Worm (Caenorhabditis elegans): Measurements from ENCODE around the gene ins-1.

Gene ins-1

DNA sequence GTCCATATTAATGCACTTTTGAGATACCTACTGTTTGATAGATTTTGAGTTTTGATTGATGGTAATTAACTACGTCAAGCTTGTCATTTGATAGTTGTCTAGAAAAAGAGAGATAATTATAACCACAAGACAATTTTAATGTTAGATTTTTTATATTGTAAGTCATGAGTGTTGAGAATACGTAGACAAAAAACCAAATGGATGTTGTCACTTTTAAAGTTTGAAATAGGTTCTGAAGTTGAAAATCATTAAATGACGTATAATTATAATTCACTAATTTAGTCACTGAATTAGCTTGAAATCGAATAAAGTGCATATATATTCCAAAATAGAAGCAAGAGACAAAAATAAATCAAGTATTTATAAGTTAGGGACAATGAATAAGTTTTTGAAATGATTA, 613 bp downstream of the ins-1 start:
- TF ChIP-seq mdl-1 (tag; optimal IDR thresholded peaks at IDR 0.05) (no peak), elt-3 (tag; optimal IDR thresholded peaks at IDR 0.05) (no peak), sma-3 (GFP tag; optimal IDR thresholded peaks at IDR 0.05) (no peak), R02D3.7 (tag; optimal IDR thresholded peaks at IDR 0.05) (no peak), sma-9 (GFP tag; optimal IDR thresholded peaks at IDR 0.05) (no peak), sma-9 (tag; optimal IDR thresholded peaks at IDR 0.05) (no peak), nhr-11 (tag; optimal IDR thresholded peaks at IDR 0.05) (no peak), unc-39 (tag; optimal IDR thresholded peaks at IDR 0.05) (no peak), nhr-25 (tag; optimal IDR thresholded peaks at IDR 0.05) (no peak), lin-13 (GFP tag; optimal IDR thresholded peaks at IDR 0.05) (no peak), F13H6.1 (tag; optimal IDR thresholded peaks at IDR 0.05) (no peak), nhr-6 (tag; optimal IDR thresholded peaks at IDR 0.05) (no peak), ztf-11 (tag; optimal IDR thresholded peaks at IDR 0.05) (no peak), zag-1 (tag; optimal IDR thresholded peaks at IDR 0.05) (no peak), dmd-4 (tag; optimal IDR thresholded peaks at IDR 0.05) (no peak), C34F6.9 (tag; optimal IDR thresholded peaks at IDR 0.05) (no peak), alr-1 (tag; optimal IDR thresholded peaks at IDR 0.05) (no peak), nhr-129 (tag; optimal IDR thresholded peaks at IDR 0.05) (no peak)

DNA sequence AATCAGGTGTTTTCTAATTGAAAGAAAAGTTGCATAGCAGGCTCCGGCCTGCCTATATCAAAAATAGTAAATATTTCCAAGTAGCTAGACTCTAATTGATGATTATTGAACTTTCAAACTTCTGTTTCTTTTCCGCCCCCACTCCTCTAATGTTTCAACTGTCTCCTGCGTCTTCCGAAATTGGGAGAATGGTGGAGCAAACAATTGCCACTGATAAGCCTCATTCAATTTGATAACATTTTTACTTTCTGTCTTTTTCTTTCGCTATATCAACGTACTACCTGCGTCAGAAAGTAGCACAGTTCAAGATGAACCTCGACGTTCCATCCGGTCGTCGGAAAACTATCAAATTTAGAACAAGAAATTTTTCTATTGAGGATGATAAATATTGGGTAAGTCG, 2.4 kb downstream of the ins-1 start, which contains the start of gene F13B12.3:
TSS of gene F13B12.3 (plus strand) at position 223 of the 400 bp plus-strand sequence.
- TF ChIP-seq fos-1 (tag; optimal IDR thresholded peaks at IDR 0.05) (peak; percentile 73), gmeb-1 (tag; optimal IDR thresholded peaks at IDR 0.05) (peak; percentile 11), nhr-237 (tag; optimal IDR thresholded peaks at IDR 0.05) (no peak), nhr-6 (tag; optimal IDR thresholded peaks at IDR 0.05) (no peak), sma-9 (GFP tag; optimal IDR thresholded peaks at IDR 0.05) (peak; percentile 40), sma-9 (tag; optimal IDR thresholded peaks at IDR 0.05) (no peak), crh-2 (tag; optimal IDR thresholded peaks at IDR 0.05) (peak; percentile 25)

DNA sequence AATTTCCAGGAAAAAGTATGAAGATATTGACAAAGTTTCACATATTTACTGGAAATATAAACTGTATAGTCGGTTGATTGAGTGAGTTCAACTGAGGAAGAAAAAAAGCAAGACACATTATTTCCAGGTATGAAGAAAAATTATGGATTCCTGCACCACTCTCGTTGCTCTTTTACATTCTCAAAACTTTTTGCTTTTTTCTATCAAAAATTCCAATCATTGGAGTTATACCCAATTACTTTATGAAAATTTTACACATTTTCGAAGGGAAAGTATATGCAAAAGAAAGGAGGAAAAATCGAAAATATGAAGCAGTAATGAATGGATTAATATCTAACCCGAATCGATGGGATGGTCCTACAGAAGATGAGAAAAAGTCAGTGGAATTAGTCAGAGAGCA, 6.4 kb downstream of the ins-1 start:
- TF ChIP-seq Y55F3AM.14 (GFP tag; optimal IDR thresholded peaks at IDR 0.05) (no peak), nhr-6 (tag; optimal IDR thresholded peaks at IDR 0.05) (no peak), unc-55 (GFP tag; optimal IDR thresholded peaks at IDR 0.05) (no peak), peb-1 (tag; optimal IDR thresholded peaks at IDR 0.05) (no peak), F13H6.1 (tag; optimal IDR thresholded peaks at IDR 0.05) (no peak), C34F6.9 (tag; optimal IDR thresholded peaks at IDR 0.05) (no peak), elt-3 (tag; optimal IDR thresholded peaks at IDR 0.05) (no peak), lin-13 (GFP tag; optimal IDR thresholded peaks at IDR 0.05) (no peak), elt-1 (tag; optimal IDR thresholded peaks at IDR 0.05) (no peak), ama-1 (optimal IDR thresholded peaks at IDR 0.05) (no peak), mbf-1 (tag; optimal IDR thresholded peaks at IDR 0.05) (no peak), nhr-25 (tag; optimal IDR thresholded peaks at IDR 0.05) (no peak), egl-27 (tag; optimal IDR thresholded peaks at IDR 0.05) (no peak), lsy-2 (tag; optimal IDR thresholded peaks at IDR 0.05) (no peak), unc-62 (GFP tag; optimal IDR thresholded peaks at IDR 0.05) (no peak), nhr-10 (tag; optimal IDR thresholded peaks at IDR 0.05) (no peak), sma-3 (GFP tag; optimal IDR thresholded peaks at IDR 0.05) (no peak), nhr-21 (tag; optimal IDR thresholded peaks at IDR 0.05) (no peak)

DNA sequence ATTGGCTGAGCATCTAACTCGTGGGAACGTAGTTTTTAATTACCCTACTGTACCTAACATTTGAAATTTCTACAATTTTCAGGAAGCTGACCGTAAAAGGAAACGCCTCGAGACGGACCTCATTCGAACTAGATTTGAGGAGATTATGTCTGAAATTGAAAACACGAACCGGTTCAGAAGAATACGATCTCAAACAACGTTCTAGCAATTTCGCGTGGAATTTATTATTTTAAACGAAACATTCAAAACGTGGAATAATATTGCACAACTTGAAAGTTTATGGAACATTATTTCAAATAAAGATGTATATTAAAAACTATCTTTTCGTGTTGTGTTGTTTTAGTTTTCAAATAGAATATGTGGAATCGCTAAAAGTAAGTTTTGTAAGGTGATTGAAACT, 7.0 kb downstream of the ins-1 start, which contains the start of gene F13B12.7:
TSS of gene F13B12.7 (plus strand) at position 301 of the 400 bp plus-strand sequence.
- TF ChIP-seq dmd-4 (tag; optimal IDR thresholded peaks at IDR 0.05) (no peak), mab-5 (tag; optimal IDR thresholded peaks at IDR 0.05) (no peak), unc-39 (tag; optimal IDR thresholded peaks at IDR 0.05) (no peak), Y55F3AM.14 (GFP tag; optimal IDR thresholded peaks at IDR 0.05) (no peak), mdl-1 (tag; optimal IDR thresholded peaks at IDR 0.05) (no peak), C34F6.9 (tag; optimal IDR thresholded peaks at IDR 0.05) (no peak), alr-1 (tag; optimal IDR thresholded peaks at IDR 0.05) (no peak), mbf-1 (tag; optimal IDR thresholded peaks at IDR 0.05) (no peak), elt-1 (tag; optimal IDR thresholded peaks at IDR 0.05) (no peak), skn-1 (tag; optimal IDR thresholded peaks at IDR 0.05) (no peak), sem-4 (tag; optimal IDR thresholded peaks at IDR 0.05) (no peak), peb-1 (tag; optimal IDR thresholded peaks at IDR 0.05) (no peak), ztf-11 (tag; optimal IDR thresholded peaks at IDR 0.05) (no peak), ama-1 (optimal IDR thresholded peaks at IDR 0.05) (no peak), F13H6.1 (tag; optimal IDR thresholded peaks at IDR 0.05) (no peak), nhr-12 (tag; optimal IDR thresholded peaks at IDR 0.05) (no peak), gmeb-1 (tag; optimal IDR thresholded peaks at IDR 0.05) (no peak), egl-27 (tag; optimal IDR thresholded peaks at IDR 0.05) (no peak), sma-9 (GFP tag; optimal IDR thresholded peaks at IDR 0.05) (no peak), sma-9 (tag; optimal IDR thresholded peaks at IDR 0.05) (no peak)
